Fruit fly (Drosophila melanogaster) whole organism, embryonic: ENCODE measurements around the gene CG8142.

Source experiments
- Abd-B ChIP-seq: fragments of 200-800 bp; sonication (Bioruptor generic); optimal IDR thresholded peaks from 2 replicates; lab custom pipeline; 2018; ENCODE audit warnings: missing biosample characterization, mild to moderate bottlenecking, missing genetic modification characterization, moderate library complexity
- Ada2b ChIP-seq: fragments of 200-800 bp; sonication (Bioruptor generic); IDR thresholded peaks from 2 replicates; pipeline ENCODE4 v1.3.6; 2022; ENCODE audit warnings: missing biosample characterization, missing genetic modification characterization
- Bdp1 ChIP-seq: fragments of 200-800 bp; sonication (Bioruptor generic); optimal IDR thresholded peaks from 3 replicates; lab custom pipeline; 2016; ENCODE audit warnings: missing biosample characterization, missing genetic modification characterization
- CG10147 ChIP-seq: fragments of 200-800 bp; sonication (Bioruptor generic); optimal IDR thresholded peaks from 2 replicates; lab custom pipeline; 2019; ENCODE audit warnings: missing biosample characterization, mild to moderate bottlenecking, missing genetic modification characterization, moderate library complexity
- CG1024 ChIP-seq: fragments of 200-800 bp; sonication (Bioruptor generic); IDR thresholded peaks from 2 replicates; pipeline ENCODE4 v1.3.6; 2022; ENCODE audit warnings: missing biosample characterization, missing genetic modification characterization
- CG10274 ChIP-seq: fragments of 200-800 bp; sonication (Bioruptor generic); optimal IDR thresholded peaks from 3 replicates; lab custom pipeline; 2017; ENCODE audit warnings: missing biosample characterization, mild to moderate bottlenecking, missing genetic modification characterization
- CG10959 ChIP-seq: fragments of 200-800 bp; sonication (Bioruptor generic); IDR thresholded peaks from 2 replicates; pipeline ENCODE4 v1.3.6; 2022; ENCODE audit warnings: missing biosample characterization, missing genetic modification characterization
- CG11093 ChIP-seq: fragments of 200-800 bp; sonication (Bioruptor generic); IDR thresholded peaks from 3 replicates; pipeline ENCODE4 v1.3.6; 2022; ENCODE audit warnings: missing biosample characterization, missing genetic modification characterization
- CG12104 ChIP-seq: fragments of 200-800 bp; sonication (Bioruptor generic); optimal IDR thresholded peaks from 3 replicates; lab custom pipeline; 2016; ENCODE audit warnings: missing biosample characterization, missing genetic modification characterization
- CG13775 ChIP-seq: fragments of 200-800 bp; sonication (Bioruptor generic); optimal IDR thresholded peaks from 3 replicates; lab custom pipeline; 2017; ENCODE audit warnings: missing biosample characterization, mild to moderate bottlenecking, missing genetic modification characterization
- CG15514 ChIP-seq: fragments of 200-800 bp; sonication (Bioruptor generic); optimal IDR thresholded peaks from 3 replicates; lab custom pipeline; 2017; ENCODE audit warnings: missing biosample characterization, missing genetic modification characterization, mild to moderate bottlenecking, moderate library complexity, missing genetic modification reagents
- CG2199 ChIP-seq: fragments of 200-800 bp; sonication (Bioruptor generic); IDR thresholded peaks from 3 replicates; pipeline ENCODE4 v1.3.6; 2022; ENCODE audit warnings: missing biosample characterization, missing genetic modification characterization
- CG31441 ChIP-seq: fragments of 200-800 bp; sonication (Bioruptor generic); IDR thresholded peaks from 2 replicates; pipeline ENCODE4 v1.3.6; 2022; ENCODE audit warnings: missing biosample characterization, missing genetic modification characterization
- CG34422 ChIP-seq: fragments of 200-800 bp; sonication (Bioruptor generic); IDR thresholded peaks from 3 replicates; pipeline ENCODE4 v1.3.6; 2022; ENCODE audit warnings: missing biosample characterization, missing genetic modification characterization
- CG4282 ChIP-seq: fragments of 200-800 bp; sonication (Bioruptor generic); optimal IDR thresholded peaks from 2 replicates; lab custom pipeline; 2016; ENCODE audit warnings: missing biosample characterization, missing genetic modification characterization
- CG5953 ChIP-seq: fragments of 200-800 bp; sonication (Bioruptor generic); IDR thresholded peaks from 2 replicates; pipeline ENCODE4 v1.3.6; 2022; ENCODE audit warnings: missing biosample characterization, missing genetic modification characterization
- CG6689 ChIP-seq: fragments of 200-800 bp; sonication (Bioruptor generic); IDR thresholded peaks from 2 replicates; pipeline ENCODE4 v1.3.6; 2022; ENCODE audit warnings: missing biosample characterization, missing genetic modification characterization
- CG6791 ChIP-seq: fragments of 200-800 bp; sonication (Bioruptor generic); IDR thresholded peaks from 3 replicates; pipeline ENCODE4 v1.3.6; 2022; ENCODE audit warnings: missing biosample characterization, missing genetic modification characterization; ENCODE audit not compliant: partially characterized antibody
- CG9215 ChIP-seq: fragments of 200-800 bp; sonication (Bioruptor generic); IDR thresholded peaks from 2 replicates; pipeline ENCODE4 v1.3.6; 2022; ENCODE audit warnings: missing biosample characterization, missing genetic modification characterization
- CG9609 ChIP-seq: fragments of 200-800 bp; sonication (Bioruptor generic); optimal IDR thresholded peaks from 3 replicates; lab custom pipeline; 2016; ENCODE audit warnings: missing biosample characterization, missing genetic modification characterization
- Camta ChIP-seq: fragments of 200-800 bp; sonication (Bioruptor generic); optimal IDR thresholded peaks from 2 replicates; lab custom pipeline; 2016; ENCODE audit warnings: missing biosample characterization, missing genetic modification characterization
- Dad ChIP-seq: fragments of 200-800 bp; sonication (Bioruptor generic); optimal IDR thresholded peaks from 3 replicates; lab custom pipeline; 2016; ENCODE audit warnings: missing biosample characterization, missing genetic modification characterization
- E2f2 ChIP-seq: fragments of 200-800 bp; sonication (Bioruptor generic); IDR thresholded peaks from 2 replicates; pipeline ENCODE4 v1.3.6; 2022; ENCODE audit warnings: missing biosample characterization, missing genetic modification characterization
- HLH54F ChIP-seq: fragments of 200-800 bp; sonication (Bioruptor generic); optimal IDR thresholded peaks from 3 replicates; lab custom pipeline; 2016; ENCODE audit warnings: missing biosample characterization, missing genetic modification characterization
- Lhr ChIP-seq: fragments of 200-800 bp; sonication (Bioruptor generic); optimal IDR thresholded peaks from 3 replicates; lab custom pipeline; 2017; ENCODE audit warnings: mild to moderate bottlenecking, missing biosample characterization, missing genetic modification reagents, missing genetic modification characterization
- MESR4 ChIP-seq: fragments of 200-800 bp; sonication (Bioruptor generic); optimal IDR thresholded peaks from 2 replicates; lab custom pipeline; 2018; ENCODE audit warnings: missing biosample characterization, mild to moderate bottlenecking, missing genetic modification characterization, moderate library complexity
- Nf-YC ChIP-seq: fragments of 200-800 bp; optimal IDR thresholded peaks from 3 replicates; lab custom pipeline; 2019; ENCODE audit warnings: missing biosample characterization, mild to moderate bottlenecking, missing genetic modification characterization, moderate library complexity
- PHDP ChIP-seq: fragments of 200-800 bp; sonication (Bioruptor generic); optimal IDR thresholded peaks from 3 replicates; lab custom pipeline; 2018; ENCODE audit warnings: missing biosample characterization, mild to moderate bottlenecking, missing genetic modification characterization, moderate library complexity
- Rx ChIP-seq: fragments of 200-800 bp; sonication (Bioruptor generic); IDR thresholded peaks from 2 replicates; pipeline ENCODE4 v1.3.6; 2022; ENCODE audit warnings: missing biosample characterization, missing genetic modification characterization
- Taf1 ChIP-seq: fragments of 200-800 bp; sonication (Bioruptor generic); IDR thresholded peaks from 2 replicates; pipeline ENCODE4 v1.3.6; 2022; ENCODE audit warnings: missing biosample characterization, missing genetic modification characterization
- Xbp1 ChIP-seq: fragments of 200-800 bp; sonication (Bioruptor generic); optimal IDR thresholded peaks from 3 replicates; lab custom pipeline; 2016; ENCODE audit warnings: missing biosample characterization, mild to moderate bottlenecking, missing genetic modification characterization
- abd-A ChIP-seq: fragments of 200-800 bp; sonication (Bioruptor generic); optimal IDR thresholded peaks from 3 replicates; lab custom pipeline; 2019; ENCODE audit warnings: missing biosample characterization, mild to moderate bottlenecking, missing genetic modification characterization, moderate library complexity
- az2 ChIP-seq: fragments of 200-800 bp; sonication (Bioruptor generic); optimal IDR thresholded peaks from 3 replicates; lab custom pipeline; 2016; ENCODE audit warnings: missing biosample characterization, missing genetic modification characterization
- bowl ChIP-seq: fragments of 200-800 bp; sonication (Bioruptor generic); IDR thresholded peaks from 2 replicates; pipeline ENCODE4 v1.3.6; 2022; ENCODE audit warnings: missing biosample characterization, missing genetic modification characterization
- btn ChIP-seq: fragments of 200-800 bp; sonication (Bioruptor generic); optimal IDR thresholded peaks from 2 replicates; lab custom pipeline; 2016; ENCODE audit warnings: missing biosample characterization, missing genetic modification characterization
- chif ChIP-seq, 2 experiments: fragments of 200-800 bp; sonication (Bioruptor generic); optimal IDR thresholded peaks; 3 replicates each; lab custom pipeline; 2016; ENCODE audit warnings: missing biosample characterization in 2 of 2, missing genetic modification characterization in 2 of 2
- ems ChIP-seq: fragments of 200-800 bp; sonication (Bioruptor generic); optimal IDR thresholded peaks from 3 replicates; lab custom pipeline; 2016; ENCODE audit warnings: missing biosample characterization, missing genetic modification characterization
- ftz-f1 ChIP-seq: fragments of 200-800 bp; sonication (Bioruptor generic); optimal IDR thresholded peaks from 2 replicates; lab custom pipeline; 2016; ENCODE audit warnings: missing biosample characterization, missing genetic modification characterization
- jigr1 ChIP-seq: fragments of 200-800 bp; sonication (Bioruptor generic); IDR thresholded peaks from 3 replicates; pipeline ENCODE4 v1.3.6; 2022; ENCODE audit warnings: missing biosample characterization, missing genetic modification characterization
- jing ChIP-seq: fragments of 200-800 bp; sonication (Bioruptor generic); optimal IDR thresholded peaks from 2 replicates; lab custom pipeline; 2018; ENCODE audit warnings: missing biosample characterization, mild to moderate bottlenecking, missing genetic modification characterization
- jumu ChIP-seq: fragments of 200-800 bp; sonication (Bioruptor generic); optimal IDR thresholded peaks from 3 replicates; lab custom pipeline; 2016; ENCODE audit warnings: missing biosample characterization, missing genetic modification characterization
- kni ChIP-seq: fragments of 200-800 bp; sonication (Bioruptor generic); optimal IDR thresholded peaks from 3 replicates; lab custom pipeline; 2017; ENCODE audit warnings: mild to moderate bottlenecking, missing biosample characterization, missing genetic modification reagents, missing genetic modification characterization
- lmd ChIP-seq: fragments of 200-800 bp; sonication (Bioruptor generic); IDR thresholded peaks from 2 replicates; pipeline ENCODE4 v1.3.6; 2022; ENCODE audit warnings: missing biosample characterization, missing genetic modification characterization
- mam ChIP-seq: fragments of 200-800 bp; sonication (Bioruptor generic); optimal IDR thresholded peaks from 3 replicates; lab custom pipeline; 2016; ENCODE audit warnings: missing biosample characterization, missing genetic modification characterization
- oc ChIP-seq: fragments of 200-800 bp; sonication (Bioruptor generic); optimal IDR thresholded peaks from 2 replicates; lab custom pipeline; 2018; ENCODE audit warnings: missing biosample characterization, mild to moderate bottlenecking, missing genetic modification characterization, moderate library complexity
- peb ChIP-seq: fragments of 200-800 bp; sonication (Bioruptor generic); IDR thresholded peaks from 2 replicates; pipeline ENCODE4 v1.3.6; 2022; ENCODE audit warnings: missing biosample characterization, missing genetic modification characterization
- run ChIP-seq: fragments of 200-800 bp; sonication (Bioruptor generic); optimal IDR thresholded peaks from 3 replicates; lab custom pipeline; 2018; ENCODE audit warnings: missing biosample characterization, mild to moderate bottlenecking, missing genetic modification characterization
- salm ChIP-seq: fragments of 200-800 bp; sonication (Bioruptor generic); optimal IDR thresholded peaks from 2 replicates; lab custom pipeline; 2018; ENCODE audit warnings: missing biosample characterization, mild to moderate bottlenecking, missing genetic modification characterization
- sens ChIP-seq: fragments of 200-800 bp; sonication (Bioruptor generic); peaks from one replicate; lab custom pipeline; 2016; ENCODE audit warnings: missing biosample characterization, missing genetic modification characterization
- sim ChIP-seq: fragments of 200-800 bp; sonication (Bioruptor generic); IDR thresholded peaks from 2 replicates; pipeline ENCODE4 v1.3.6; 2022; ENCODE audit warnings: missing biosample characterization, missing genetic modification characterization
- slp2 ChIP-seq: fragments of 200-800 bp; sonication (Bioruptor generic); optimal IDR thresholded peaks from 2 replicates; lab custom pipeline; 2016; ENCODE audit warnings: missing biosample characterization, missing genetic modification characterization
- sob ChIP-seq: fragments of 200-800 bp; sonication (Bioruptor generic); IDR thresholded peaks from 2 replicates; pipeline ENCODE4 v1.3.6; 2022; ENCODE audit warnings: missing biosample characterization, missing genetic modification characterization

The CG8142 gene

DNA sequence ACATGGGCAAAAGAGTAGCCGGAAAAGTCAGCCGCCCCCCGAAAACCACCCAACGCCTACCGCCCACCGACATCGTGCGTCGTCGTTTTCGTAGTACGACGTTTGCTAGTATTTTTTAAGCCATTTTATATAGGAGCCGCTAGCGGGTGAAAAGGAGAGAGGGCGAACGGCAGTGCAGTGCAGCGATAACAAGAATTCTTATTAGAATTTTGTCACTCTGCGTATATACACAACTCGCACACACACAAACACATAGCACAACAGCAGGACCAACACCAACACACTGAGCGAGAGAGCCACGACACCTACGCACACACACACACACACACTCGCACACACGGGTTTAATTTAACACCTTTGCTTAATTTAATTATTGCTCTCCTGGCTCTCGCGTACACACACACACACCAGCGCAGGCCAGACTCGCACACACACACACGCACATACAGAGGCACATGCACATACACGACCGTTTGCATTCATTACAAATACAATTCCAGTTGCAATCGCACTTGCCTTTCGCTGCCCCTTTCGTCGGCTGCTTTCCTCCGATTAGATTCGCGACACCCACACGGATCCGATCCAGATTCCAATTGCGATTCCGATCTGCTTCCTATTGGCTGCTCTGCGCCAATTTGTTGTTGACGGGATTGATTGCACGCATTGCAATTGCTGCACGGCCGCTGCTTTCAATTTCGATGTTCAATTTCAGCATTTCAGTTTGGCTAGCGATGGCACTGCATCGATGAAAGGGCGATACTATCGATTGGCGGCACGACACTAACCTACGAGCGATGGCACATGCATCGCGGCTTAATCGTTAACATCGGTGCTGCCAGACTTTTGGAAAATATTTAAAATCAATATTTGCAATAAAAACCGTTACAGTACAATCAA lies 17.4 kb downstream of the CG8142 start, which contains the start of gene Socs16D (continued):
- TF ChIP-seq CG4282 (GFP tag; lab: Kevin White, UChicago) = peak; percentile 3
- TF ChIP-seq kni (GFP tag; lab: Kevin White, UChicago) = peak; percentile 65
- peak; percentile 17 for TF ChIP-seq ems (GFP tag; lab: Kevin White, UChicago)
- no peak for TF ChIP-seq CG9215 (GFP tag; lab: Robert Waterston, UW)
- no peak for TF ChIP-seq CG10959 (GFP tag; lab: Robert Waterston, UW)
- TF ChIP-seq sens (GFP tag; lab: Kevin White, UChicago) = peak; percentile 70
- TF ChIP-seq PHDP (tag; lab: Kevin White, UChicago) = peak; percentile 17
- peak; percentile 70 for TF ChIP-seq E2f2
- no peak for TF ChIP-seq peb (GFP tag; lab: Robert Waterston, UW)
- peak; percentile 69 for TF ChIP-seq sob (GFP tag; lab: Robert Waterston, UW)
- TF ChIP-seq CG10274 = no peak
- TF ChIP-seq Camta (GFP tag; lab: Kevin White, UChicago) = peak; percentile 43
- TF ChIP-seq CG6791 (GFP tag; lab: Robert Waterston, UW) = peak; percentile 98
- TF ChIP-seq CG1024 (GFP tag; lab: Robert Waterston, UW) = no peak
- TF ChIP-seq az2 = no peak
- no peak for TF ChIP-seq CG12104 (GFP tag; lab: Kevin White, UChicago)
- TF ChIP-seq Xbp1 (GFP tag; lab: Kevin White, UChicago) = peak; percentile 35
- TF ChIP-seq Dad = peak; percentile 50
- TF ChIP-seq chif (GFP tag; optimal IDR thresholded peaks at IDR 0.05; lab: Kevin White, UChicago) = peak; percentile 23 to 42
- TF ChIP-seq CG9609 = peak; percentile 19
- no peak for TF ChIP-seq sim
- no peak for TF ChIP-seq CG11093 (GFP tag; lab: Robert Waterston, UW)
- no peak for TF ChIP-seq CG31441 (GFP tag; lab: Robert Waterston, UW)
- 0 out of 2 replicates have a peak, but pooled peaks have one; percentile 10 for TF ChIP-seq CG6689 (GFP tag; lab: Robert Waterston, UW)
- no peak for TF ChIP-seq ftz-f1
- TF ChIP-seq salm = no peak
- peak; percentile 45 for TF ChIP-seq jumu (GFP tag; lab: Kevin White, UChicago)

dm6 chrX:17821466-17821865 lies 23.0 kb downstream of the CG8142 start:
- TF ChIP-seq CG2199 (no peak), Lhr (no peak), Taf1 (GFP tag; lab: Robert Waterston, UW) (no peak), mam (GFP tag; lab: Kevin White, UChicago) (no peak), CG13775 (GFP tag; lab: Kevin White, UChicago) (no peak), CG10147 (GFP tag; lab: Kevin White, UChicago) (no peak), CG15514 (GFP tag; lab: Kevin White, UChicago) (no peak), run (tag; lab: Kevin White, UChicago) (no peak), Bdp1 (GFP tag; lab: Kevin White, UChicago) (no peak), lmd (no peak), Ada2b (GFP tag; lab: Robert Waterston, UW) (no peak), bowl (no peak), CG34422 (no peak), Rx (no peak), MESR4 (GFP tag; lab: Kevin White, UChicago) (no peak), jigr1 (GFP tag; lab: Robert Waterston, UW) (no peak), CG9215 (GFP tag; lab: Robert Waterston, UW) (no peak), Abd-B (GFP tag; lab: Kevin White, UChicago) (no peak), oc (tag; lab: Kevin White, UChicago) (no peak), HLH54F (GFP tag; lab: Kevin White, UChicago) (no peak), slp2 (GFP tag; lab: Kevin White, UChicago) (no peak), btn (no peak), Nf-YC (tag; lab: Kevin White, UChicago) (peak; percentile 83), jing (GFP tag; lab: Kevin White, UChicago) (no peak), abd-A (tag; lab: Kevin White, UChicago) (peak; percentile 28), CG5953 (GFP tag; lab: Robert Waterston, UW) (no peak)
